Fruit fly (Drosophila melanogaster): ENCODE results near the gene CG14671.
A peak's percentile ranks its signal among the peaks of the same experiment; 100 is the strongest.

The CG14671 gene

DNA sequence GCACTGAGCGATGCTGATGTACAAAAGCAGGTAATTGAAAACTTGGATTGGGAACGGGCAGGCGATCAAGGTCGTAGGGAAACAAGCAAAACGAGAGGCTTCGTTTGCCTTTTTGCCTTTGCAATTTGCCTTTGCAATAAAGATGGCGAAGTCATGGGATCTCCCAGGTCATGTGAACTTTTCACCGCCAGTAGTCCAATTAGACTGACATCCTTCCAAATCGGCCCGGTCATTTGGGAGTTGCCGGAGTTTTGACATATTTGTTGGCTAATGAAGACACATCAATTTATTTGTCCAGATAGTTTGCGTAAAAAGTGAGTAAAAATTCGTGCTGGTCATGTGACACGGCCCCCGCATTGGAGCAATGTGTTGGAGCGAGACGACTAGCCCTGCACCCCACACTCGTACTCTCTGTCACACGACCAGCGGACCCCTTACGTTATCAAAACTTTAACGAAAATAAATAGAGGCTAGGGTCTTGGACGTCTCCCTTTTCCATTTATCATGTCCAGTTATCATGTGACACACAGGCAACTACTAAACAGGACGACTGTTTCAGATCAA, 27.5 kb upstream of the CG14671 start (continued):
- TF ChIP-seq CG4617 (GFP tag; optimal IDR thresholded peaks at IDR 0.05; ENCODE audit: borderline replicate concordance) (peak; percentile 47), cwo (GFP tag; optimal IDR thresholded peaks at IDR 0.05) (peak; percentile 79), PHDP (tag; optimal IDR thresholded peaks at IDR 0.05) (no peak), ftz-f1 (GFP tag; optimal IDR thresholded peaks at IDR 0.05) (peak; percentile 63), H2.0 (GFP tag; IDR thresholded peaks at IDR 0.05) (no peak), CG9437 (GFP tag; optimal IDR thresholded peaks at IDR 0.05) (peak; percentile 97), CG34376 (GFP tag; optimal IDR thresholded peaks at IDR 0.05) (peak; percentile 5), mirr (GFP tag; optimal IDR thresholded peaks at IDR 0.05) (peak; percentile 24), CG10543 (GFP tag; optimal IDR thresholded peaks at IDR 0.05) (peak; percentile 13), Fer1 (GFP tag; optimal IDR thresholded peaks at IDR 0.05) (no peak), CG3281 (GFP tag; optimal IDR thresholded peaks at IDR 0.05) (peak; percentile 3), Rx (GFP tag; IDR thresholded peaks at IDR 0.05) (no peak), insv (GFP tag; optimal IDR thresholded peaks at IDR 0.05) (peak; percentile 43 to 88), sr (GFP tag; IDR thresholded peaks at IDR 0.05) (peak; percentile 67; the same call in 2 of the 3 replicates), CkIIα-i1 (GFP tag; IDR thresholded peaks at IDR 0.05) (no peak), Pdp1 (GFP tag; optimal IDR thresholded peaks at IDR 0.05) (peak in 1 of 2 experiments; percentile 64), nerfin-2 (GFP tag; IDR thresholded peaks at IDR 0.05; ENCODE audit: partially characterized antibody) (0 out of 2 replicates have a peak, but pooled peaks have one; percentile 28), CG30403 (GFP tag; optimal IDR thresholded peaks at IDR 0.05) (no peak), Hmr (GFP tag; optimal IDR thresholded peaks at IDR 0.05) (no peak), corto (GFP tag; optimal IDR thresholded peaks at IDR 0.05) (no peak), HmgZ (tag; optimal IDR thresholded peaks at IDR 0.05) (peak; percentile 31), sug (tag; optimal IDR thresholded peaks at IDR 0.05) (peak; percentile 57), phol (tag; optimal IDR thresholded peaks at IDR 0.05) (peak; percentile 28), bigmax (GFP tag; optimal IDR thresholded peaks at IDR 0.05) (peak; percentile 13), bbx (GFP tag; IDR thresholded peaks at IDR 0.05; ENCODE audit: partially characterized antibody) (0 out of 2 replicates have a peak, but pooled peaks have one; percentile 15), CG13775 (GFP tag; optimal IDR thresholded peaks at IDR 0.05) (no peak)

DNA sequence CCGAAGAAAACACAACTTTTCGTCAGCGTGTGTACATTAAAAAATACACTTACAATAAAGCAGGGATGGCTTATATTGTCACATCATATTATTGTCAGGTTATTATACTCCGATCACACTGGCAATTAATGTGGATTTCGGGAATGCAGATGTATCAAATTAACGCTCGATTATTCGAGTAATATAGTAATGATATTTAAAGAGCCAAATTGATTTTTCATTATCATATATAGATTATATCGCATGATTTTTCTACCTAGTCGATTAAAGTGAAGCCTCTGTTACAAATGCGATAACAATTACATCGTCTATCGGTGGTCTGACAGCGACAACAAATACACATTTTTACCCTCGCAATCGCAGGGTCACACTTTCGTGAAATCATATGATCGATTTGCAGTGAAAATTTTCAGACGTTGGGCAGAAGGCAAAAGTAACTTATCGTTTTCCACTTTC, 26.8 kb upstream of the CG14671 start, which contains the start of the genes noi and Vha26:
TSS of gene noi (minus strand) at position 62 of the 456 bp plus-strand sequence.
TSS of gene Vha26 (plus strand) at position 366 of the 456 bp plus-strand sequence.
- peak; percentile 73 for TF ChIP-seq CG17829 (tag; optimal IDR thresholded peaks at IDR 0.05)
- no peak for TF ChIP-seq lbe (GFP tag; optimal IDR thresholded peaks at IDR 0.05)
- TF ChIP-seq gt (GFP tag; IDR thresholded peaks at IDR 0.05): no peak
- TF ChIP-seq ci (GFP tag; IDR thresholded peaks at IDR 0.05): peak; percentile 23; the same call in 1 of the 3 replicates
- TF ChIP-seq CG30020 (tag; optimal IDR thresholded peaks at IDR 0.05): peak; percentile 97
- no peak for TF ChIP-seq Side (GFP tag; optimal IDR thresholded peaks at IDR 0.05)
- TF ChIP-seq CG2199 (GFP tag; IDR thresholded peaks at IDR 0.05): no peak
- no peak for TF ChIP-seq chm (GFP tag; IDR thresholded peaks at IDR 0.05)
- TF ChIP-seq Oli (tag; optimal IDR thresholded peaks at IDR 0.05): no peak
- no peak for TF ChIP-seq crc (GFP tag; optimal IDR thresholded peaks at IDR 0.05)
- peak; percentile 29 for TF ChIP-seq Dip3 (GFP tag; optimal IDR thresholded peaks at IDR 0.05)
- TF ChIP-seq gsb-n (tag; optimal IDR thresholded peaks at IDR 0.05): no peak
- TF ChIP-seq dan (GFP tag; IDR thresholded peaks at IDR 0.05): no peak
- peak; percentile 46 for TF ChIP-seq dmrt11E (tag; optimal IDR thresholded peaks at IDR 0.05)
- TF ChIP-seq bowl (GFP tag; IDR thresholded peaks at IDR 0.05): no peak
- TF ChIP-seq CG11695 (GFP tag; IDR thresholded peaks at IDR 0.05): no peak
- TF ChIP-seq pho (GFP tag; optimal IDR thresholded peaks at IDR 0.05): peak; percentile 26
- peak; percentile 12 for TF ChIP-seq CG2875 (GFP tag; optimal IDR thresholded peaks at IDR 0.05)
- no peak for TF ChIP-seq Ada2b (GFP tag; IDR thresholded peaks at IDR 0.05)
- no peak for TF ChIP-seq CG33213 (GFP tag; optimal IDR thresholded peaks at IDR 0.05)
- no peak for TF ChIP-seq pita (GFP tag; optimal IDR thresholded peaks at IDR 0.05)
- TF ChIP-seq pzg (GFP tag; optimal IDR thresholded peaks at IDR 0.05): peak; percentile 90
- no peak for TF ChIP-seq CG43689 (GFP tag; IDR thresholded peaks at IDR 0.05)
- TF ChIP-seq vvl (GFP tag; IDR thresholded peaks at IDR 0.05): peak; percentile 18; the same call in 1 of the 2 replicates
- no peak for TF ChIP-seq eve (GFP tag; optimal IDR thresholded peaks at IDR 0.05)
